Fruit fly (Drosophila melanogaster): ENCODE results near the gene CG14891.

The CG14891 gene

dm6 chr3R:16524178-16524577 lies 47.1 kb upstream of the CG14891 start (continued):
- no peak for TF ChIP-seq CG31365 (tag; optimal IDR thresholded peaks at IDR 0.05)
- TF ChIP-seq CG8924 (tag; optimal IDR thresholded peaks at IDR 0.05), result peak; percentile 45
- TF ChIP-seq CG6683 (GFP tag; optimal IDR thresholded peaks at IDR 0.05), result no peak
- TF ChIP-seq CG11456 (GFP tag; IDR thresholded peaks at IDR 0.05), result no peak
- TF ChIP-seq CG17912 (GFP tag; optimal IDR thresholded peaks at IDR 0.05), result no peak
- TF ChIP-seq CG12104 (GFP tag; optimal IDR thresholded peaks at IDR 0.05), result peak; percentile 62
- peak; percentile 76 for TF ChIP-seq Ptx1 (GFP tag; IDR thresholded peaks at IDR 0.05)
- TF ChIP-seq fd96Cb (tag; optimal IDR thresholded peaks at IDR 0.05), result peak; percentile 94
- no peak for TF ChIP-seq CrebB (tag; optimal IDR thresholded peaks at IDR 0.05)
- TF ChIP-seq ind (GFP tag; optimal IDR thresholded peaks at IDR 0.05), result peak; percentile 27
- no peak for TF ChIP-seq da (GFP tag; optimal IDR thresholded peaks at IDR 0.05)
- TF ChIP-seq Fer2 (tag; optimal IDR thresholded peaks at IDR 0.05), result no peak
- TF ChIP-seq ham (GFP tag; IDR thresholded peaks at IDR 0.05), result no peak
- TF ChIP-seq Ets97D (GFP tag; optimal IDR thresholded peaks at IDR 0.05), result no peak
- no peak for TF ChIP-seq HLHmδ (GFP tag; optimal IDR thresholded peaks at IDR 0.05)
- TF ChIP-seq CG10321 (GFP tag; IDR thresholded peaks at IDR 0.05), result no peak
- TF ChIP-seq sens-2 (GFP tag; IDR thresholded peaks at IDR 0.05), result peak; percentile 83
- TF ChIP-seq Neu2 (GFP tag; optimal IDR thresholded peaks at IDR 0.05; ENCODE audit: borderline replicate concordance), result no peak
- TF ChIP-seq az2 (GFP tag; optimal IDR thresholded peaks at IDR 0.05), result peak; percentile 44
- TF ChIP-seq tgo (GFP tag; IDR thresholded peaks at IDR 0.05), result peak; percentile 70
- peak; percentile 31 for TF ChIP-seq HHEX (GFP tag; optimal IDR thresholded peaks at IDR 0.05)
- peak; percentile 47 for TF ChIP-seq Xbp1 (GFP tag; optimal IDR thresholded peaks at IDR 0.05)
- TF ChIP-seq kay (GFP tag; optimal IDR thresholded peaks at IDR 0.05), result no peak
- TF ChIP-seq GATAe (GFP tag; conservative IDR thresholded peaks at IDR 0.05), result no peak
- no peak for TF ChIP-seq Usf (GFP tag; optimal IDR thresholded peaks at IDR 0.05)
- peak; percentile 18 for TF ChIP-seq slou (GFP tag; optimal IDR thresholded peaks at IDR 0.05)
- TF ChIP-seq CG16815 (GFP tag; optimal IDR thresholded peaks at IDR 0.05), result no peak
- peak in 1 of 2 experiments; percentile 71 for TF ChIP-seq Eip74EF (GFP tag; optimal IDR thresholded peaks at IDR 0.05)
- no peak for TF ChIP-seq pzg (GFP tag; optimal IDR thresholded peaks at IDR 0.05)
- no peak for TF ChIP-seq twi (tag; optimal IDR thresholded peaks at IDR 0.05)
- no peak for TF ChIP-seq chn (GFP tag; optimal IDR thresholded peaks at IDR 0.05)
- TF ChIP-seq inv (GFP tag; IDR thresholded peaks at IDR 0.05; ENCODE audit: partially characterized antibody), result no peak
- TF ChIP-seq CG15601 (tag; optimal IDR thresholded peaks at IDR 0.05), result peak; percentile 36
- TF ChIP-seq E2f1 (GFP tag; IDR thresholded peaks at IDR 0.05), result peak; percentile 65
- TF ChIP-seq CG18476 (GFP tag; optimal IDR thresholded peaks at IDR 0.05), result peak; percentile 59
- TF ChIP-seq CG17359 (tag; optimal IDR thresholded peaks at IDR 0.05), result peak; percentile 85
- no peak for TF ChIP-seq kni (GFP tag; optimal IDR thresholded peaks at IDR 0.05)
- no peak for TF ChIP-seq CG6765 (GFP tag; optimal IDR thresholded peaks at IDR 0.05)
- no peak for TF ChIP-seq ato (GFP tag; IDR thresholded peaks at IDR 0.05; ENCODE audit: partially characterized antibody)
- no peak for TF ChIP-seq CG15479 (GFP tag; optimal IDR thresholded peaks at IDR 0.05)
- no peak for TF ChIP-seq Scr (GFP tag; IDR thresholded peaks at IDR 0.05; ENCODE audit: partially characterized antibody)
- no peak for TF ChIP-seq CG31224 (GFP tag; IDR thresholded peaks at IDR 0.05)
- no peak for TF ChIP-seq rib (GFP tag; IDR thresholded peaks at IDR 0.05)
- peak; percentile 82 for TF ChIP-seq tin (GFP tag; optimal IDR thresholded peaks at IDR 0.05)
- peak; percentile 49 for TF ChIP-seq CG15696 (tag; optimal IDR thresholded peaks at IDR 0.05)
- peak; percentile 12; the same call in 1 of the 3 replicates for TF ChIP-seq CG7357 (GFP tag; IDR thresholded peaks at IDR 0.05)
- TF ChIP-seq CG1529 (GFP tag; optimal IDR thresholded peaks at IDR 0.05), result no peak
- TF ChIP-seq Gug (GFP tag; IDR thresholded peaks at IDR 0.05), result no peak; the same call in 3 of the 4 replicates
- no peak for TF ChIP-seq Lpt (GFP tag; optimal IDR thresholded peaks at IDR 0.05)
- peak; percentile 63 for TF ChIP-seq CG15011 (GFP tag; optimal IDR thresholded peaks at IDR 0.05)
- TF ChIP-seq CG9797 (GFP tag; optimal IDR thresholded peaks at IDR 0.05), result no peak

All from whole organism, embryonic.